ENCODE assay signal across 2 worm cellular contexts in the genomic region with DNA sequence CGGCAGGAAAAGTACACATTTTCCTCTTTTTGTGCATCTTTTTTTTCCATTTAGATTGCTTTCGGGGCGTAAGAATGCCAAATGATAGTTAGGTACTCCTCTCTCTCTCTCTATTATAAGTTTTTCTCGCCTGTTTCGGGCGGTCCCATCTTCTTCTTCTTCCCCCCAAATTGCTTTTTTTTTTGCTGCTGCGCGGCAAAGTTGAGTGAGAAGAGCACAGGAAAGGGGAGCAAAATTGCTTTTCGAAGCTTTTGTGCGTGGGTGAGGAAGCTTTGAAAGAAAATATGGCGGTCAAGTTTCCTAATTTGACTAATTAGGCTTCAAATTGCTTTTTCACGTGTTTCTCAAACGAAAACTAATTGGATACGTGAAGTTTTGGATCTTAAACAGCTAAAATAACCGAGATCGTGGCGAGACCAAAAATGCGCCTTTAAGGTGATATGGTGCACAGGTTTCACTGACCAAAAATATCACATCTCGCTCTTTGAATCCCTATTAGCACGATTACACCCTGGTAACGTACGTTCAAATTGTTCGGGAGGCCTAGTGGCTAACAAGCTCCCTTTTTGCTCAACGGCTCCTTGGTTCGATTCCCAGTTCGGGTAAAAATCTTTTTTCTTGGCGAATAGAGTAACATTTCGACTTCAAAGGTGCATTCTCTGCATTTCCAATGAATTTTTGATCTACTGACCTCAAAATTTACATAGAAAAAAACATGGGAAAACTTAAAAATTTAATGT.
TF ChIP-seq lines count a peak whose summit lies in the region.

No protein-coding gene starts in this region.

TF ChIP-seq in whole organism, L1 larva, 84 proteins besides CTCF, POLR2A, EP300 and RAD21 (continued from another document):
- TF ChIP-seq fos-1 (tag; optimal IDR thresholded peaks at IDR 0.05; lab: Kevin White, UChicago) = no peak
- peak; percentile 75 for TF ChIP-seq lin-14 (GFP tag; optimal IDR thresholded peaks at IDR 0.05; lab: Kevin White, UChicago)

TF ChIP-seq in whole organism, L4 larva, 104 proteins besides CTCF, POLR2A, EP300 and RAD21 (continued from another document):
- TF ChIP-seq mep-1 (tag; optimal IDR thresholded peaks at IDR 0.05; lab: Kevin White, UChicago) (no peak), unc-39 (tag; optimal IDR thresholded peaks at IDR 0.05; lab: Kevin White, UChicago) (no peak), F26F4.8 (GFP tag; conservative IDR thresholded peaks at IDR 0.05; lab: Robert Waterston, UW) (no peak), attf-4 (tag; optimal IDR thresholded peaks at IDR 0.05; lab: Kevin White, UChicago) (no peak), ceh-62 (tag; optimal IDR thresholded peaks at IDR 0.05; lab: Kevin White, UChicago) (no peak), unc-62 (GFP tag; optimal IDR thresholded peaks at IDR 0.05 in 1 of 2; lab: Kevin White, UChicago) (peak in 1 of 2 experiments; percentile 76), unc-62 (tag; optimal IDR thresholded peaks at IDR 0.05; lab: Kevin White, UChicago) (no peak), aha-1 (tag; lab: Kevin White, UChicago) (peak; percentile 37), fkh-10 (GFP tag; optimal IDR thresholded peaks at IDR 0.05; lab: Kevin White, UChicago) (peak; percentile 26), spr-1 (tag; optimal IDR thresholded peaks at IDR 0.05; lab: Kevin White, UChicago) (no peak), hlh-30 (tag; optimal IDR thresholded peaks at IDR 0.05; lab: Kevin White, UChicago; ENCODE audit: insufficient read depth) (no peak), lin-38 (GFP tag; IDR thresholded peaks at IDR 0.05; lab: Robert Waterston, UW) (peak; percentile 39)
